Worm (Caenorhabditis elegans) whole organism, L1 larva: ENCODE results near the gene H43I07.1.

Experiments
- C04F5.9 ChIP-seq: sonication (generic microtip); optimal IDR thresholded peaks from 2 replicates; lab custom pipeline; 2016; ENCODE audit warnings: missing genetic modification characterization, missing compliant biosample characterization
- F16B12.6 ChIP-seq: fragments of 150-350 bp; optimal IDR thresholded peaks from 2 replicates; lab custom pipeline; 2014; ENCODE audit warnings: missing biosample characterization, missing genetic modification characterization
- aha-1 ChIP-seq: fragments of 150-350 bp; optimal IDR thresholded peaks from 2 replicates; lab custom pipeline; 2014; ENCODE audit warnings: missing biosample characterization, missing genetic modification characterization
- aly-2 ChIP-seq: fragments of 150-350 bp; optimal IDR thresholded peaks from 2 replicates; lab custom pipeline; 2014; ENCODE audit warnings: missing biosample characterization, missing genetic modification characterization
- ama-1 ChIP-seq: fragments of 150-350 bp; optimal IDR thresholded peaks from 2 replicates; lab custom pipeline; 2014
- ceh-63 ChIP-seq: fragments of 200-800 bp; sonication (Bioruptor generic); optimal IDR thresholded peaks from 2 replicates; lab custom pipeline; 2018; ENCODE audit warnings: mild to moderate bottlenecking, missing genetic modification characterization, missing compliant biosample characterization
- ceh-82 ChIP-seq, 3 experiments: fragments of 150-350 bp in 1 of 3; sonication (generic microtip) in 2 of 3; optimal IDR thresholded peaks; 2 replicates each; lab custom pipeline; 2014 to 2017; ENCODE audit warnings: missing biosample characterization in 3 of 3, missing genetic modification characterization in 3 of 3
- ceh-90 ChIP-seq: sonication (generic microtip); optimal IDR thresholded peaks from 2 replicates; lab custom pipeline; 2016; ENCODE audit warnings: missing genetic modification characterization, missing compliant biosample characterization
- dpl-1 ChIP-seq, 3 experiments: fragments of 150-350 bp in 2 of 3; sonication (generic microtip) in 1 of 3; optimal IDR thresholded peaks; 2 replicates each; lab custom pipeline; 2014 to 2017; ENCODE audit warnings: missing biosample characterization in 3 of 3, missing genetic modification characterization in 3 of 3, missing genetic modification reagents in 3 of 3
- efl-1 ChIP-seq, 4 experiments: fragments of 150-350 bp; optimal IDR thresholded peaks in 3 of 4; peaks in 1 of 4; 1 replicate in 1 of 4; 2 replicates in 3 of 4; lab custom pipeline; 2014; ENCODE audit warnings: missing biosample characterization in 2 of 4, missing genetic modification characterization in 2 of 4, missing genetic modification reagents in 2 of 4
- efl-3 ChIP-seq: fragments of 200-800 bp; sonication (Bioruptor generic); optimal IDR thresholded peaks from 2 replicates; lab custom pipeline; 2018; ENCODE audit warnings: mild to moderate bottlenecking, missing genetic modification characterization, missing compliant biosample characterization
- egl-13 ChIP-seq: sonication (generic microtip); optimal IDR thresholded peaks from 2 replicates; lab custom pipeline; 2016; ENCODE audit warnings: missing genotype, missing genetic modification reagents, missing genetic modification characterization, missing compliant biosample characterization
- egl-27 ChIP-seq, 2 experiments: fragments of 150-350 bp in 1 of 2; sonication (generic microtip); optimal IDR thresholded peaks; 3 replicates each; lab custom pipeline; 2017 to 2018; ENCODE audit warnings: missing biosample characterization in 2 of 2, missing genetic modification characterization in 2 of 2, missing genetic modification reagents in 2 of 2
- fkh-10 ChIP-seq: sonication (generic microtip); optimal IDR thresholded peaks from 2 replicates; lab custom pipeline; 2017; ENCODE audit warnings: missing biosample characterization, missing genetic modification reagents, missing genetic modification characterization
- fkh-4 ChIP-seq: sonication (generic microtip); optimal IDR thresholded peaks from 2 replicates; lab custom pipeline; 2016; ENCODE audit warnings: missing compliant biosample characterization, missing genetic modification characterization, borderline replicate concordance
- grh-1 ChIP-seq: fragments of 200-800 bp; sonication (Bioruptor generic); IDR thresholded peaks from 2 replicates; pipeline ENCODE4 v1.3.6; 2022; ENCODE audit warnings: missing genetic modification reagents, missing genetic modification characterization, missing compliant biosample characterization
- hpl-2 ChIP-seq: fragments of 150-350 bp; optimal IDR thresholded peaks from 2 replicates; lab custom pipeline; 2014; ENCODE audit warnings: missing biosample characterization, missing genetic modification reagents, missing genetic modification characterization
- irx-1 ChIP-seq: sonication (generic microtip); optimal IDR thresholded peaks from 2 replicates; lab custom pipeline; 2016; ENCODE audit warnings: missing genetic modification characterization, missing compliant biosample characterization
- isw-1 ChIP-seq: fragments of 200-800 bp; sonication (Bioruptor generic); IDR thresholded peaks from 2 replicates; pipeline ENCODE4 v1.3.6; 2022; ENCODE audit warnings: missing genetic modification characterization, missing compliant biosample characterization
- lin-14 ChIP-seq: fragments of 200-800 bp; sonication (Bioruptor generic); optimal IDR thresholded peaks from 2 replicates; lab custom pipeline; 2018; ENCODE audit warnings: mild to moderate bottlenecking, missing genetic modification characterization, moderate library complexity, missing compliant biosample characterization
- lin-35 ChIP-seq, 2 experiments: fragments of 150-350 bp; optimal IDR thresholded peaks; 2 replicates each; lab custom pipeline; 2014; ENCODE audit warnings: missing biosample characterization in 2 of 2, missing genetic modification characterization in 2 of 2, missing genetic modification reagents in 2 of 2
- lsy-2 ChIP-seq, 2 experiments: fragments of 150-350 bp; optimal IDR thresholded peaks; 2 replicates each; lab custom pipeline; 2014; ENCODE audit warnings: missing biosample characterization in 2 of 2, missing genetic modification characterization in 2 of 2
- mab-9 ChIP-seq: fragments of 200-800 bp; sonication (Bioruptor generic); IDR thresholded peaks from 2 replicates; pipeline ENCODE4 v1.3.6; 2022; ENCODE audit warnings: missing genetic modification reagents, missing genetic modification characterization, missing compliant biosample characterization
- mep-1 ChIP-seq: fragments of 150-350 bp; optimal IDR thresholded peaks from 2 replicates; lab custom pipeline; 2014; ENCODE audit warnings: missing biosample characterization, missing genetic modification characterization
- nhr-20 ChIP-seq: sonication (generic microtip); optimal IDR thresholded peaks from 2 replicates; lab custom pipeline; 2016; ENCODE audit warnings: mild to moderate bottlenecking, missing genetic modification characterization, missing compliant biosample characterization
- nhr-237 ChIP-seq: fragments of 150-350 bp; optimal IDR thresholded peaks from 2 replicates; lab custom pipeline; 2014; ENCODE audit warnings: missing biosample characterization, missing genetic modification characterization
- nhr-28 ChIP-seq: fragments of 150-350 bp; optimal IDR thresholded peaks from 2 replicates; lab custom pipeline; 2014; ENCODE audit warnings: missing biosample characterization, missing genetic modification characterization
- nhr-71 ChIP-seq: sonication (generic microtip); optimal IDR thresholded peaks from 2 replicates; lab custom pipeline; 2016; ENCODE audit warnings: mild to moderate bottlenecking, missing genetic modification characterization, moderate library complexity, missing compliant biosample characterization
- nhr-76 ChIP-seq: sonication (generic microtip); optimal IDR thresholded peaks from 2 replicates; lab custom pipeline; 2017; ENCODE audit warnings: missing biosample characterization, missing genetic modification characterization
- nhr-90 ChIP-seq: sonication (generic microtip); optimal IDR thresholded peaks from 2 replicates; lab custom pipeline; 2016; ENCODE audit warnings: mild to moderate bottlenecking, missing genetic modification characterization, missing compliant biosample characterization; ENCODE audit not compliant: poor library complexity
- pag-3 ChIP-seq: sonication (generic microtip); optimal IDR thresholded peaks from 2 replicates; lab custom pipeline; 2017; ENCODE audit warnings: missing genetic modification characterization, mild to moderate bottlenecking, missing compliant biosample characterization, antibody characterized with exemption, borderline replicate concordance; ENCODE audit not compliant: insufficient read depth
- pqm-1 ChIP-seq: sonication (generic microtip); optimal IDR thresholded peaks from 3 replicates; lab custom pipeline; 2017; ENCODE audit warnings: missing biosample characterization, missing genetic modification characterization
- snpc-4 ChIP-seq: fragments of 150-350 bp; optimal IDR thresholded peaks from 2 replicates; lab custom pipeline; 2014; ENCODE audit warnings: missing biosample characterization, missing genetic modification characterization
- tbx-2 ChIP-seq: sonication (generic microtip); optimal IDR thresholded peaks from 2 replicates; lab custom pipeline; 2016; ENCODE audit warnings: missing genetic modification characterization, missing compliant biosample characterization
- unc-30 ChIP-seq: sonication (generic microtip); optimal IDR thresholded peaks from 2 replicates; lab custom pipeline; 2017; ENCODE audit warnings: missing biosample characterization, missing genetic modification characterization
- unc-86 ChIP-seq: sonication (generic microtip); optimal IDR thresholded peaks from 2 replicates; lab custom pipeline; 2016; ENCODE audit warnings: missing genetic modification characterization, missing compliant biosample characterization
- vab-15 ChIP-seq: sonication (generic microtip); optimal IDR thresholded peaks from 2 replicates; lab custom pipeline; 2017; ENCODE audit warnings: missing genotype, mild to moderate bottlenecking, missing genetic modification characterization, missing compliant biosample characterization
- zag-1 ChIP-seq: fragments of 150-350 bp; optimal IDR thresholded peaks from 2 replicates; lab custom pipeline; 2014; ENCODE audit warnings: missing biosample characterization, missing genetic modification characterization

Gene H43I07.1

ce11 chrV:4157291-4157690 lies 47.2 kb upstream of the H43I07.1 start (continued):
- TF ChIP-seq nhr-90 (tag; lab: Kevin White, UChicago): no peak
- peak; percentile 34 for TF ChIP-seq nhr-20
- no peak for TF ChIP-seq efl-3
- TF ChIP-seq, all 84 proteins: peak for 7

DNA sequence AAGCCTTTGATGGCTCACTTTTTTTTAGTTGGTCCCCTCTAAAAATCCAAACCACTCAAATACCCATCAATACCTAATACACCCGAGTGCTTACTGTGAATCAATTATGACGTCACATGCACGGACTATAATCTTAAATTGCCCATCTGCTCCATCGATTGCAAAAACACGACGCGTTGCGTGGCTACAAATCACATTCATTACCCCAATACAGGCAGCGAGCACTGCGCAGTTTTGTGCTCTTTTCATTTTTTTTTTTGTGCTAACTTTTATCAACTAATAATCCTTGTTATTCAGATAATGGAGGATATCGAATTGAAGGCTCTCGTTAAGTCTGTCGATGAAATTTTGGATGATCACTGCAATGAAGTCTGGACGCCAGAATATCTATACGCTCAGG lies 44.4 kb upstream of the H43I07.1 start, which contains the start of gene Y45G5AM.5:
Gene Y45G5AM.5 (plus strand): TSS at position 301 of the 400 bp plus-strand sequence.
- TF ChIP-seq lin-35 (GFP tag; optimal IDR thresholded peaks at IDR 0.05; lab: Kevin White, UChicago) (no peak), egl-27 (tag; optimal IDR thresholded peaks at IDR 0.05; lab: Kevin White, UChicago) (no peak), hpl-2 (GFP tag; lab: Kevin White, UChicago) (no peak), snpc-4 (tag; lab: Kevin White, UChicago) (no peak), ceh-63 (GFP tag; lab: Kevin White, UChicago) (no peak), pqm-1 (tag; lab: Kevin White, UChicago) (no peak), nhr-71 (no peak), mab-9 (GFP tag; lab: Robert Waterston, UW) (no peak)

DNA sequence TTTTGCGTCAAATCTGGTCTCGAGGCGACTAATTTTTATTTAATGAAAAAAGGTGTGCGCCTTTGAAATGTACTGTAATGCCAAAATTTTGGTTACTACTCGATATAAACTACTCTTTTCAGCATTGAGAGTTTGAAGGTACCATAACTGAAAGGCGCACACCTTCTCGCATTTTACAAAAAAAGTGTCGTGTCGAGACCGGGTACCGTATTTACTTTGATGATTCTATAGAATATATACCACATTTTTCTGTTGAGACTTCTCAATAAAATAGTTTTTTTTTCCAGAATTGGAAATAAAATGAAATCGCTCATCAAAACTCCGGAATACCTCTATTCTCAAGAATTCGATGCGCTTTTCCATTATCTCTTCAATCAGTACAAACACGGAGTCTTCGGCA lies 41.6 kb upstream of the H43I07.1 start, which contains the start of gene Y45G5AM.4:
Gene Y45G5AM.4 (plus strand): TSS at position 301 of the 400 bp plus-strand sequence.
- TF ChIP-seq vab-15: no peak
- no peak for TF ChIP-seq nhr-76 (tag; lab: Kevin White, UChicago)
- no peak for TF ChIP-seq ceh-63 (GFP tag; lab: Kevin White, UChicago)

ce11 chrV:4164504-4164959 lies 40.0 kb upstream of the H43I07.1 start, which contains the start of gene Y45G5AM.3:
TSS of gene Y45G5AM.3 (plus strand) at chrV:4164554.
- TF ChIP-seq nhr-237 (tag; lab: Kevin White, UChicago): no peak
- no peak for TF ChIP-seq tbx-2 (tag; lab: Kevin White, UChicago)
- no peak for TF ChIP-seq C04F5.9 (tag; lab: Kevin White, UChicago)
- no peak for TF ChIP-seq mep-1 (tag; lab: Kevin White, UChicago)
- no peak for TF ChIP-seq vab-15
- no peak for TF ChIP-seq isw-1 (GFP tag; lab: Robert Waterston, UW)
- no peak for TF ChIP-seq unc-86 (tag; lab: Kevin White, UChicago)
- no peak for TF ChIP-seq dpl-1 (GFP tag; optimal IDR thresholded peaks at IDR 0.05; lab: Kevin White, UChicago)
- TF ChIP-seq unc-30 (tag; lab: Kevin White, UChicago): no peak
- peak in 1 of 2 experiments; percentile 6 for TF ChIP-seq lsy-2 (tag; optimal IDR thresholded peaks at IDR 0.05; lab: Kevin White, UChicago)
- TF ChIP-seq ceh-82 (tag; optimal IDR thresholded peaks at IDR 0.05; lab: Kevin White, UChicago): no peak
- no peak for TF ChIP-seq aly-2 (tag; lab: Kevin White, UChicago)
- peak; percentile 21 for TF ChIP-seq lin-14 (GFP tag; lab: Kevin White, UChicago)
- no peak for TF ChIP-seq aha-1 (tag; lab: Kevin White, UChicago)
- TF ChIP-seq fkh-4 (tag; lab: Kevin White, UChicago): no peak
- no peak for TF ChIP-seq zag-1 (tag; lab: Kevin White, UChicago)
- TF ChIP-seq ceh-90 (tag; lab: Kevin White, UChicago): no peak
- TF ChIP-seq fkh-10 (GFP tag; lab: Kevin White, UChicago): no peak
- TF ChIP-seq irx-1 (tag; lab: Kevin White, UChicago): peak; percentile 13

DNA sequence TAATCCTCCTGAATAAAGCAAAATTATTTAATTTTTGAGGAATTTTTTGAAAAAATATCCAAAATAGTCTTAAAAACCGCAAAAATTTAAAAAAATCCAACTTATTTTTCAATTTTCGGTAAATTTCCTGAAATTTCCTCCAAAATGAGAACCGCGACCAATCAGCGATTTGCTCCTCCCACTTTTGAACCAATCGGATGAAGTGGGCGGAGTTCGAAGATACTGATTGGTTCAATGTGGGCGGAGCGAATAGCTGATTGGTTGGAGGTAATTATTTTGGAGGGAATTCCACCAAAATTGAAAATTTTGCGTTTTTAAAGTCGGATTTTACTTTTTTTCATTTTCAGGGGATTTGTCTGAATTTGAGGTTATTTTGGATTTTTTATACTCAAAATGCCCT lies 36.5 kb upstream of the H43I07.1 start:
- no peak for TF ChIP-seq efl-1 (optimal IDR thresholded peaks at IDR 0.05; lab: Kevin White, UChicago)
- TF ChIP-seq efl-1 (GFP tag; optimal IDR thresholded peaks at IDR 0.05 in 1 of 2; lab: Kevin White, UChicago): no peak
- no peak for TF ChIP-seq ama-1 (lab: Kevin White, UChicago)
- no peak for TF ChIP-seq egl-13 (tag; lab: Kevin White, UChicago)
- TF ChIP-seq F16B12.6: no peak
- TF ChIP-seq grh-1 (GFP tag; lab: Robert Waterston, UW): no peak
- TF ChIP-seq nhr-237 (tag; lab: Kevin White, UChicago): no peak
- no peak for TF ChIP-seq pag-3 (tag; lab: Kevin White, UChicago)
- no peak for TF ChIP-seq nhr-76 (tag; lab: Kevin White, UChicago)
- TF ChIP-seq nhr-28: no peak
